Fruit fly (Drosophila melanogaster): ENCODE data around the gene CG5194.

The CG5194 gene

dm6 chr3L:8981495-8981894 lies 28.1 kb downstream of the CG5194 start, which contains the start of gene CG13314:
Gene CG13314, plus strand, starts transcription at chr3L:8981795.
- TF ChIP-seq Dfd (GFP tag; optimal IDR thresholded peaks at IDR 0.05) (no peak), dmrt93B (GFP tag; optimal IDR thresholded peaks at IDR 0.05) (no peak), CG32264 (GFP tag; optimal IDR thresholded peaks at IDR 0.05) (no peak), brk (GFP tag; optimal IDR thresholded peaks at IDR 0.05) (no peak), dl (GFP tag; optimal IDR thresholded peaks at IDR 0.05; ENCODE audit: insufficient read depth in 1 of 2, partially characterized antibody in 2 of 2) (no peak), Myc (optimal IDR thresholded peaks at IDR 0.05) (no peak), Hnf4 (GFP tag; optimal IDR thresholded peaks at IDR 0.05) (no peak), foxo (GFP tag; optimal IDR thresholded peaks at IDR 0.05) (no peak), Hr83 (GFP tag; optimal IDR thresholded peaks at IDR 0.05; ENCODE audit: poor library complexity, severe bottlenecking) (no peak), dsf (GFP tag; optimal IDR thresholded peaks at IDR 0.05; ENCODE audit: borderline replicate concordance) (no peak), Abd-B (GFP tag; optimal IDR thresholded peaks at IDR 0.05) (no peak), N (GFP tag; optimal IDR thresholded peaks at IDR 0.05) (no peak), ey (GFP tag; optimal IDR thresholded peaks at IDR 0.05) (no peak), lola (GFP tag; optimal IDR thresholded peaks at IDR 0.05) (no peak), Jra (GFP tag; optimal IDR thresholded peaks at IDR 0.05) (no peak)

dm6 chr3L:8979780-8980179 lies 29.9 kb downstream of the CG5194 start, which contains the start of gene CG5644:
Gene CG5644, minus strand, starts transcription at chr3L:8979880.
- no peak for TF ChIP-seq Hr78 (GFP tag; optimal IDR thresholded peaks at IDR 0.05)
- TF ChIP-seq tai (GFP tag; optimal IDR thresholded peaks at IDR 0.05): no peak
- TF ChIP-seq sv (GFP tag; optimal IDR thresholded peaks at IDR 0.05): no peak
- TF ChIP-seq foxo (GFP tag; optimal IDR thresholded peaks at IDR 0.05): no peak

dm6 chr3L:8978678-8979413 lies 30.8 kb downstream of the CG5194 start:
- TF ChIP-seq h (GFP tag; optimal IDR thresholded peaks at IDR 0.05) (peak; percentile 44), Hr83 (GFP tag; optimal IDR thresholded peaks at IDR 0.05; ENCODE audit: poor library complexity, severe bottlenecking) (no peak), fru (GFP tag; optimal IDR thresholded peaks at IDR 0.05) (peak; percentile 8), Dif (GFP tag; optimal IDR thresholded peaks at IDR 0.05; ENCODE audit: partially characterized antibody) (peak; percentile 51), ey (GFP tag; optimal IDR thresholded peaks at IDR 0.05) (peak; percentile 55), lola (GFP tag; optimal IDR thresholded peaks at IDR 0.05) (no peak), foxo (GFP tag; optimal IDR thresholded peaks at IDR 0.05) (peak in 1 of 2 experiments; percentile 42), tai (GFP tag; optimal IDR thresholded peaks at IDR 0.05) (no peak), rgr (GFP tag; optimal IDR thresholded peaks at IDR 0.05) (peak; percentile 46), HLH106 (tag; optimal IDR thresholded peaks at IDR 0.05) (peak; percentile 13), psq (GFP tag; optimal IDR thresholded peaks at IDR 0.05) (peak; percentile 68), OdsH (GFP tag; optimal IDR thresholded peaks at IDR 0.05) (peak; percentile 44)

- TF ChIP-seq N (GFP tag; optimal IDR thresholded peaks at IDR 0.05) (no peak), Hr78 (GFP tag; optimal IDR thresholded peaks at IDR 0.05) (no peak), h (GFP tag; optimal IDR thresholded peaks at IDR 0.05) (no peak), GATAd (GFP tag; optimal IDR thresholded peaks at IDR 0.05) (peak; percentile 60), dl (GFP tag; optimal IDR thresholded peaks at IDR 0.05; ENCODE audit: insufficient read depth in 1 of 2, partially characterized antibody in 2 of 2) (no peak), dmrt93B (GFP tag; optimal IDR thresholded peaks at IDR 0.05) (peak; percentile 31), pan (optimal IDR thresholded peaks at IDR 0.05) (no peak), CG9705 (GFP tag; optimal IDR thresholded peaks at IDR 0.05) (peak; percentile 54), Jra (GFP tag; optimal IDR thresholded peaks at IDR 0.05) (no peak), fru (GFP tag; optimal IDR thresholded peaks at IDR 0.05) (no peak), Hr83 (GFP tag; optimal IDR thresholded peaks at IDR 0.05; ENCODE audit: poor library complexity, severe bottlenecking) (peak; percentile 0), usp (GFP tag; optimal IDR thresholded peaks at IDR 0.05) (no peak), rgr (GFP tag; optimal IDR thresholded peaks at IDR 0.05) (peak; percentile 72), jim (GFP tag; optimal IDR thresholded peaks at IDR 0.05) (no peak), brk (GFP tag; optimal IDR thresholded peaks at IDR 0.05) (no peak), psq (GFP tag; optimal IDR thresholded peaks at IDR 0.05) (peak; percentile 74), dsf (GFP tag; optimal IDR thresholded peaks at IDR 0.05; ENCODE audit: borderline replicate concordance) (no peak), sage (GFP tag; optimal IDR thresholded peaks at IDR 0.05) (no peak), lola (GFP tag; optimal IDR thresholded peaks at IDR 0.05) (no peak), Mio (GFP tag; optimal IDR thresholded peaks at IDR 0.05) (no peak), foxo (GFP tag; optimal IDR thresholded peaks at IDR 0.05) (peak in 1 of 2 experiments; percentile 61), CrebA (GFP tag; optimal IDR thresholded peaks at IDR 0.05; ENCODE audit: borderline replicate concordance) (no peak), Rel (GFP tag; optimal IDR thresholded peaks at IDR 0.05) (no peak), Rel (tag; optimal IDR thresholded peaks at IDR 0.05) (peak; percentile 25), Dif (GFP tag; optimal IDR thresholded peaks at IDR 0.05; ENCODE audit: partially characterized antibody) (no peak), tai (GFP tag; optimal IDR thresholded peaks at IDR 0.05) (no peak), CG32264 (GFP tag; optimal IDR thresholded peaks at IDR 0.05) (no peak), br (GFP tag; optimal IDR thresholded peaks at IDR 0.05) (no peak), Dfd (GFP tag; optimal IDR thresholded peaks at IDR 0.05) (no peak), woc (GFP tag; optimal IDR thresholded peaks at IDR 0.05) (peak; percentile 44), sv (GFP tag; optimal IDR thresholded peaks at IDR 0.05) (peak; percentile 55), Myc (optimal IDR thresholded peaks at IDR 0.05) (no peak)
Measured at dm6 chr3L:8974478-8975477, 34.9 kb downstream of the CG5194 start, which contains the start of the genes pix and Srp68. Gene pix, minus strand, starts transcription at chr3L:8974765. Gene Srp68, plus strand, starts transcription at chr3L:8975046.

Data from whole organism, wandering third instar larva.